7 worm cellular contexts compared by ENCODE assay signal in genomic region chrIV:10342361-10342706, ce11.
A peak's percentile ranks its signal among the peaks of the same experiment; 100 is the strongest.
TF ChIP-seq lines count a peak whose summit lies in the region.

No protein-coding gene starts in this region.

TF ChIP-seq in whole organism, L1 larva, 84 proteins besides CTCF, POLR2A, EP300 and RAD21 (continues in another document):
- no peak for TF ChIP-seq nhr-76 (tag; optimal IDR thresholded peaks at IDR 0.05; lab: Kevin White, UChicago)
- TF ChIP-seq mef-2 (tag; optimal IDR thresholded peaks at IDR 0.05; lab: Kevin White, UChicago) = no peak
- no peak for TF ChIP-seq aha-1 (tag; optimal IDR thresholded peaks at IDR 0.05; lab: Kevin White, UChicago)
- no peak for TF ChIP-seq pqm-1 (tag; optimal IDR thresholded peaks at IDR 0.05; lab: Kevin White, UChicago)
- TF ChIP-seq ces-1 (GFP tag; optimal IDR thresholded peaks at IDR 0.05; lab: Kevin White, UChicago) = no peak
- TF ChIP-seq snpc-4 (tag; optimal IDR thresholded peaks at IDR 0.05; lab: Kevin White, UChicago) = no peak
- TF ChIP-seq fos-1 (tag; optimal IDR thresholded peaks at IDR 0.05; lab: Kevin White, UChicago) = peak; percentile 63
- TF ChIP-seq lin-14 (GFP tag; optimal IDR thresholded peaks at IDR 0.05; lab: Kevin White, UChicago) = peak; percentile 80
- TF ChIP-seq nhr-90 (tag; optimal IDR thresholded peaks at IDR 0.05; lab: Kevin White, UChicago; ENCODE audit: poor library complexity) = peak; percentile 58
- peak in 1 of 2 experiments; percentile 45 for TF ChIP-seq egl-27 (tag; optimal IDR thresholded peaks at IDR 0.05; lab: Kevin White, UChicago)
- peak; percentile 71 for TF ChIP-seq rnt-1 (tag; optimal IDR thresholded peaks at IDR 0.05; lab: Kevin White, UChicago)
- TF ChIP-seq ets-5 (GFP tag; IDR thresholded peaks at IDR 0.05; lab: Robert Waterston, UW) = no peak
- no peak for TF ChIP-seq vab-15 (tag; optimal IDR thresholded peaks at IDR 0.05; lab: Kevin White, UChicago)

TF ChIP-seq in whole organism, L2 larva, 48 proteins besides CTCF, POLR2A, EP300 and RAD21 (continues in another document):
- TF ChIP-seq zag-1 (tag; optimal IDR thresholded peaks at IDR 0.05; lab: Kevin White, UChicago) (no peak), ztf-11 (tag; optimal IDR thresholded peaks at IDR 0.05; lab: Kevin White, UChicago) (no peak), unc-39 (tag; optimal IDR thresholded peaks at IDR 0.05; lab: Kevin White, UChicago) (no peak), R02D3.7 (tag; optimal IDR thresholded peaks at IDR 0.05; lab: Kevin White, UChicago) (no peak), lin-11 (tag; optimal IDR thresholded peaks at IDR 0.05; lab: Kevin White, UChicago) (no peak), ztf-4 (tag; optimal IDR thresholded peaks at IDR 0.05; lab: Kevin White, UChicago) (peak; percentile 77), peb-1 (tag; optimal IDR thresholded peaks at IDR 0.05; lab: Kevin White, UChicago) (no peak), dmd-4 (tag; optimal IDR thresholded peaks at IDR 0.05; lab: Kevin White, UChicago) (no peak), crh-2 (tag; optimal IDR thresholded peaks at IDR 0.05; lab: Kevin White, UChicago) (peak; percentile 93), skn-1 (tag; optimal IDR thresholded peaks at IDR 0.05; lab: Kevin White, UChicago) (peak; percentile 65), elt-1 (tag; optimal IDR thresholded peaks at IDR 0.05; lab: Kevin White, UChicago) (no peak), nhr-6 (tag; optimal IDR thresholded peaks at IDR 0.05; lab: Kevin White, UChicago) (no peak), C34F6.9 (tag; optimal IDR thresholded peaks at IDR 0.05; lab: Kevin White, UChicago) (no peak), egl-27 (tag; optimal IDR thresholded peaks at IDR 0.05; lab: Kevin White, UChicago) (peak; percentile 48)

TF ChIP-seq in whole organism, L3 larva, 47 proteins besides CTCF, POLR2A, EP300 and RAD21 (continues in another document):
- TF ChIP-seq elt-3 (tag; optimal IDR thresholded peaks at IDR 0.05; lab: Kevin White, UChicago) (peak in 2 of 3 experiments; percentile 15 to 52), unc-62 (GFP tag; optimal IDR thresholded peaks at IDR 0.05; lab: Kevin White, UChicago) (peak; percentile 41), ceh-82 (tag; optimal IDR thresholded peaks at IDR 0.05; lab: Kevin White, UChicago) (peak; percentile 32), R02D3.7 (tag; optimal IDR thresholded peaks at IDR 0.05; lab: Kevin White, UChicago) (peak; percentile 2), jun-1 (tag; optimal IDR thresholded peaks at IDR 0.05; lab: Kevin White, UChicago) (peak; percentile 91), mml-1 (tag; optimal IDR thresholded peaks at IDR 0.05; lab: Kevin White, UChicago) (no peak), lsy-12 (tag; optimal IDR thresholded peaks at IDR 0.05; lab: Kevin White, UChicago) (peak; percentile 35), nhr-28 (tag; optimal IDR thresholded peaks at IDR 0.05; lab: Kevin White, UChicago) (no peak), ZK546.5 (tag; optimal IDR thresholded peaks at IDR 0.05; lab: Kevin White, UChicago) (no peak), nhr-25 (tag; optimal IDR thresholded peaks at IDR 0.05; lab: Kevin White, UChicago) (peak; percentile 88), pqm-1 (tag; optimal IDR thresholded peaks at IDR 0.05; lab: Kevin White, UChicago) (peak; percentile 59), sea-2 (GFP tag; optimal IDR thresholded peaks at IDR 0.05; lab: Kevin White, UChicago) (no peak), elt-1 (tag; optimal IDR thresholded peaks at IDR 0.05; lab: Kevin White, UChicago) (peak; percentile 11), nhr-11 (tag; optimal IDR thresholded peaks at IDR 0.05; lab: Kevin White, UChicago) (peak; percentile 76)

TF ChIP-seq in whole organism, L4 larva, 104 proteins besides CTCF, POLR2A, EP300 and RAD21 (continues in another document):
- TF ChIP-seq dve-1 (tag; optimal IDR thresholded peaks at IDR 0.05; lab: Kevin White, UChicago; ENCODE audit: insufficient read depth) (peak; percentile 88), lin-29 (GFP tag; IDR thresholded peaks at IDR 0.05; lab: Robert Waterston, UW) (no peak), hlh-11 (tag; optimal IDR thresholded peaks at IDR 0.05; lab: Kevin White, UChicago) (peak; percentile 86), Y48G9A.11 (GFP tag; IDR thresholded peaks at IDR 0.05; lab: Robert Waterston, UW) (no peak), dmd-8 (GFP tag; IDR thresholded peaks at IDR 0.05; lab: Robert Waterston, UW) (no peak), mes-2 (tag; optimal IDR thresholded peaks at IDR 0.05; lab: Kevin White, UChicago; ENCODE audit: poor library complexity, severe bottlenecking) (peak; percentile 32), mdl-1 (tag; optimal IDR thresholded peaks at IDR 0.05; lab: Kevin White, UChicago) (peak in 1 of 2 experiments; percentile 33), mxl-3 (GFP tag; optimal IDR thresholded peaks at IDR 0.05; lab: Kevin White, UChicago) (peak; percentile 52), daf-16 (GFP tag; optimal IDR thresholded peaks at IDR 0.05; lab: Kevin White, UChicago) (no peak), daf-16 (tag; optimal IDR thresholded peaks at IDR 0.05; lab: Kevin White, UChicago) (peak; percentile 52), lin-13 (GFP tag; optimal IDR thresholded peaks at IDR 0.05; lab: Kevin White, UChicago) (peak; percentile 32), php-3 (GFP tag; IDR thresholded peaks at IDR 0.05; lab: Robert Waterston, UW) (peak; percentile 66; the same call in 1 of the 2 replicates), nhr-25 (tag; optimal IDR thresholded peaks at IDR 0.05; lab: Kevin White, UChicago; ENCODE audit: borderline replicate concordance, insufficient read depth) (peak; percentile 93)

TF ChIP-seq in whole organism, late embryonic, 69 proteins besides CTCF, POLR2A, EP300 and RAD21 (continues in another document):
- TF ChIP-seq che-1 (tag; optimal IDR thresholded peaks at IDR 0.05; lab: Kevin White, UChicago) = no peak
- TF ChIP-seq unc-55 (GFP tag; optimal IDR thresholded peaks at IDR 0.05; lab: Kevin White, UChicago) = peak; percentile 57
- TF ChIP-seq ceh-24 (tag; optimal IDR thresholded peaks at IDR 0.05; lab: Kevin White, UChicago) = no peak
- TF ChIP-seq dmd-4 (tag; optimal IDR thresholded peaks at IDR 0.05; lab: Kevin White, UChicago; ENCODE audit: borderline replicate concordance) = no peak
- no peak for TF ChIP-seq ceh-45 (GFP tag; IDR thresholded peaks at IDR 0.05; lab: Robert Waterston, UW)
- no peak for TF ChIP-seq hlh-15 (tag; optimal IDR thresholded peaks at IDR 0.05; lab: Kevin White, UChicago)
- no peak for TF ChIP-seq ceh-2 (tag; optimal IDR thresholded peaks at IDR 0.05; lab: Kevin White, UChicago)
- peak; percentile 6 for TF ChIP-seq ceh-22 (tag; optimal IDR thresholded peaks at IDR 0.05; lab: Kevin White, UChicago)
- TF ChIP-seq K02D7.2 (tag; optimal IDR thresholded peaks at IDR 0.05; lab: Kevin White, UChicago) = no peak
- TF ChIP-seq unc-42 (tag; optimal IDR thresholded peaks at IDR 0.05; lab: Kevin White, UChicago) = no peak
- TF ChIP-seq ceh-48 (tag; optimal IDR thresholded peaks at IDR 0.05; lab: Kevin White, UChicago) = no peak
- no peak for TF ChIP-seq nfya-1 (tag; optimal IDR thresholded peaks at IDR 0.05; lab: Kevin White, UChicago)
- TF ChIP-seq ets-4 (tag; optimal IDR thresholded peaks at IDR 0.05; lab: Kevin White, UChicago) = no peak
- TF ChIP-seq hlh-8 (tag; optimal IDR thresholded peaks at IDR 0.05; lab: Kevin White, UChicago) = no peak
- no peak for TF ChIP-seq hlh-13 (GFP tag; optimal IDR thresholded peaks at IDR 0.05; lab: Kevin White, UChicago)

TF ChIP-seq in whole organism, mixed stage, embryonic, 35 proteins besides CTCF, POLR2A, EP300 and RAD21 (continues in another document):
- TF ChIP-seq lin-32 (GFP tag; optimal IDR thresholded peaks at IDR 0.05; lab: Kevin White, UChicago) (no peak), blmp-1 (tag; optimal IDR thresholded peaks at IDR 0.05; lab: Kevin White, UChicago) (peak; percentile 84), nhr-28 (tag; optimal IDR thresholded peaks at IDR 0.05; lab: Kevin White, UChicago) (no peak), lsy-2 (tag; optimal IDR thresholded peaks at IDR 0.05; lab: Kevin White, UChicago) (no peak), nhr-2 (tag; optimal IDR thresholded peaks at IDR 0.05; lab: Kevin White, UChicago) (no peak), ceh-83 (GFP tag; optimal IDR thresholded peaks at IDR 0.05; lab: Kevin White, UChicago) (no peak), unc-39 (tag; optimal IDR thresholded peaks at IDR 0.05; lab: Kevin White, UChicago) (no peak), ceh-39 (tag; optimal IDR thresholded peaks at IDR 0.05; lab: Kevin White, UChicago) (no peak), hlh-1 (tag; optimal IDR thresholded peaks at IDR 0.05; lab: Kevin White, UChicago) (no peak), mep-1 (tag; optimal IDR thresholded peaks at IDR 0.05; lab: Kevin White, UChicago) (no peak), nhr-76 (tag; optimal IDR thresholded peaks at IDR 0.05; lab: Kevin White, UChicago) (no peak), flh-1 (GFP tag; optimal IDR thresholded peaks at IDR 0.05; lab: Kevin White, UChicago) (no peak), unc-120 (tag; optimal IDR thresholded peaks at IDR 0.05; lab: Kevin White, UChicago; ENCODE audit: poor library complexity, severe bottlenecking) (peak; percentile 55), cnd-1 (tag; optimal IDR thresholded peaks at IDR 0.05; lab: Kevin White, UChicago) (no peak), tbx-8 (GFP tag; optimal IDR thresholded peaks at IDR 0.05; lab: Kevin White, UChicago) (no peak), elt-3 (tag; optimal IDR thresholded peaks at IDR 0.05; lab: Kevin White, UChicago) (peak; percentile 55)

TF ChIP-seq in whole organism, young adult, 124 proteins besides CTCF, POLR2A, EP300 and RAD21:
- TF ChIP-seq lin-40 (tag; optimal IDR thresholded peaks at IDR 0.05; lab: Kevin White, UChicago) (peak; percentile 25), nhr-80 (tag; optimal IDR thresholded peaks at IDR 0.05; lab: Kevin White, UChicago) (peak; percentile 92), B0019.2 (GFP tag; conservative IDR thresholded peaks at IDR 0.05; lab: Robert Waterston, UW) (no peak), cebp-1 (GFP tag; IDR thresholded peaks at IDR 0.05; lab: Robert Waterston, UW) (no peak), cebp-1 (tag; optimal IDR thresholded peaks at IDR 0.05; lab: Kevin White, UChicago) (peak; percentile 68), tbp1 (GFP tag; optimal IDR thresholded peaks at IDR 0.05; lab: Kevin White, UChicago) (peak; percentile 34), atf-7 (tag; optimal IDR thresholded peaks at IDR 0.05; lab: Kevin White, UChicago) (peak; percentile 37), ceh-27 (GFP tag; optimal IDR thresholded peaks at IDR 0.05; lab: Kevin White, UChicago) (peak; percentile 29), let-607 (tag; optimal IDR thresholded peaks at IDR 0.05; lab: Kevin White, UChicago) (peak in 1 of 2 experiments; percentile 45), attf-5 (GFP tag; optimal IDR thresholded peaks at IDR 0.05; lab: Kevin White, UChicago) (peak; percentile 22), snpc-4 (GFP tag; optimal IDR thresholded peaks at IDR 0.05; lab: Kevin White, UChicago) (no peak), snpc-4 (tag; optimal IDR thresholded peaks at IDR 0.05; lab: Kevin White, UChicago) (peak in 1 of 4 experiments; percentile 40), sea-2 (GFP tag; IDR thresholded peaks at IDR 0.05; lab: Robert Waterston, UW) (no peak), dox-1 (GFP tag; IDR thresholded peaks at IDR 0.05; lab: Robert Waterston, UW) (peak; percentile 44), F55B11.4 (tag; optimal IDR thresholded peaks at IDR 0.05; lab: Kevin White, UChicago; ENCODE audit: borderline replicate concordance, insufficient read depth) (no peak), hmg-1.2 (GFP tag; IDR thresholded peaks at IDR 0.05; lab: Robert Waterston, UW) (peak; percentile 57; the same call in 1 of the 2 replicates), hlh-26 (GFP tag; conservative IDR thresholded peaks at IDR 0.05; lab: Robert Waterston, UW) (no peak)
